Fruit fly (Drosophila melanogaster) whole organism, embryonic: ENCODE results near the gene Usf.

ENCODE experiments used
- CG11247 ChIP-seq: fragments of 200-800 bp; sonication (Bioruptor generic); IDR thresholded peaks from 2 replicates; pipeline ENCODE4 v1.3.6; 2022; ENCODE audit warnings: missing biosample characterization, missing genetic modification characterization
- CG18476 ChIP-seq: fragments of 200-800 bp; sonication (Bioruptor generic); optimal IDR thresholded peaks from 2 replicates; lab custom pipeline; 2016; ENCODE audit warnings: missing biosample characterization, mild to moderate bottlenecking, missing genetic modification characterization
- CG7372 ChIP-seq: fragments of 200-800 bp; sonication (Bioruptor generic); IDR thresholded peaks from 2 replicates; pipeline ENCODE4 v1.3.6; 2022; ENCODE audit warnings: missing biosample characterization, missing genetic modification characterization
- CG8478 ChIP-seq: fragments of >200 bp; optimal IDR thresholded peaks from 2 replicates; lab custom pipeline; 2018
- NfI ChIP-seq: fragments of 200-800 bp; sonication (Bioruptor generic); optimal IDR thresholded peaks from 3 replicates; lab custom pipeline; 2018; ENCODE audit warnings: missing biosample characterization, mild to moderate bottlenecking, missing genetic modification characterization, moderate library complexity
- amos ChIP-seq: fragments of 200-800 bp; sonication (Bioruptor generic); IDR thresholded peaks from 2 replicates; pipeline ENCODE4 v1.3.6; 2022; ENCODE audit warnings: missing biosample characterization, missing genetic modification characterization; ENCODE audit not compliant: partially characterized antibody
- cato ChIP-seq: fragments of 200-800 bp; sonication (Bioruptor generic); optimal IDR thresholded peaks from 2 replicates; lab custom pipeline; 2016; ENCODE audit warnings: missing biosample characterization, missing genetic modification characterization, borderline replicate concordance

dm6 chrX:4554718-4555117, 6.1 kb upstream of the Usf start:
- TF ChIP-seq CG18476 (GFP tag; lab: Kevin White, UChicago): no peak
- TF ChIP-seq CG7372 (GFP tag; lab: Robert Waterston, UW): no peak
- TF ChIP-seq CG11247 (GFP tag; lab: Robert Waterston, UW): no peak
- TF ChIP-seq cato (GFP tag; lab: Kevin White, UChicago): no peak
- TF ChIP-seq NfI (GFP tag; lab: Kevin White, UChicago): no peak
- no peak for TF ChIP-seq CG8478 (lab: Kevin White, UChicago)
- TF ChIP-seq amos: no peak
